Fruit fly (Drosophila melanogaster) S2 (cell line): ENCODE measurements around the gene Eig71Eg.

Source experiments
- CG8478 ChIP-seq: fragments of >200 bp; optimal IDR thresholded peaks from 2 replicates; lab custom pipeline; 2018
- CTCF ChIP-seq, 2 experiments: fragments of >200 bp; optimal IDR thresholded peaks; 2 replicates each; lab custom pipeline; 2018

The Eig71Eg gene

DNA sequence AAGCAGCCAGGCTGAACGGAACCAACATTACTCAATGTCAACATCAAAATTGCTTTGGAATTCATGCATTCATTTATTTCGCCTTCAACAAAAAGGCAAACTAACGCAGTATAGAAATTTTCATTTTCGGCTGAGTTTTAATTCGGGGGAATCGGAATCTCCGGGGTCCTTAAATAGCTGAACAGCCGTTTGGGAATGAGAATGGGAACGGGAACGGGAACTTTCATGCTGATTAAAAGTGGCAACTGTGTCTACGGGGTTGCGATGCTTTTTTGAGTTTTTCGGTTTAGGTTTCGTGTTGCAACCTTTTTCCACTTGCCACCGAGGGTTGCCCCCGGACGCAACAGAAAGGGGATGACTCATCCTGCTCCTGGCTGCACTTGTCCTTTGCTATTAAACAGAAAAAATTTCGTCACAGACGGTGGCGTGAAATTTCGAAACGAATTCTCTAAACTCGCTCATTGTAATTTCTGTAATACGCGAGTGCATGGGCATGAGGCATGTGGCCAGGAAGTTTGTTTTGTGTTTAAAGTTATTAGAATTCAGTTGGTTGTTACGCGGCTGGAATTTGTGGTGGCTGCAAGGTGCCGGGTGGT, 6.9 kb downstream of the Eig71Eg start:
- TF ChIP-seq CG8478 (no peak), CTCF (optimal IDR thresholded peaks at IDR 0.05; lab: Kevin White, UChicago) (no peak)

DNA sequence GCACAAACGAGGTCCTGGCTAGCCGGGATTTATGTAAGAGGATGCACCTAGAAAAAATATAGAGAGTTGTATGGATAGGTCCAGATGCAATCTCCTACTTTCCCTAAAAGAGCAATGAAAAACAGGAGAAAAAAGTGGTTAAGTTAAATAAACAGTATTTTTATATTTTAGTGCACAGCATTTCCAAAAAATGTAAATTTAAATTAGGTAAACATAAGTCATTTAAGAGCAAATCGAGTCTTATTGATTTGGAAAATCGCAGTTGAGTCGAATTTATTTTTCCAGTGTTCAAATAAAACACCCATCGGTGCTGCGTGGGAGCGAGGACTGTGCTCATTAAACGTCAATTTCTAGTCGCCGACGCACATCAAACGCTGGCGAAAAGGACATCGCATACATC, 8.3 kb downstream of the Eig71Eg start:
- no peak for TF ChIP-seq CG8478
- no peak for TF ChIP-seq CTCF (optimal IDR thresholded peaks at IDR 0.05; lab: Kevin White, UChicago)

DNA sequence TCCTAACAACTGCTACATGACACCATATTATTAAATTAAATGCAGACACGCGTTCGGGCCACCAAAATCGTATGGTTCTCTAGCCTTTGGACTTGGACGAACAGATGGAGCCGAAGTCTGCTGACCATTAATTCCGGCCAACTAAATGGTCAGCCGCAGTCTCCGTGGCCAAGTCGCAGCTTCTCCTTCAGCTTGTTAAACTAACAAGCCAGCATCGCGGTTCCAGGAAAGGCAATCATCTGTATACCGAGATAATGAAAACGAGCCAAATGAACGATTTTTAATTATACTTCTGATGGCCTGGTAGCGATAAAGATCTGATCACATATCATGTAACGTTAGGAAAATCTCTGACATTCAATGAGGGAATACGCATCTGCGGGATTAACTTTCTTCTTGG, 12.5 kb downstream of the Eig71Eg start:
- TF ChIP-seq CTCF (optimal IDR thresholded peaks at IDR 0.05; lab: Kevin White, UChicago) (no peak), CG8478 (no peak)

DNA sequence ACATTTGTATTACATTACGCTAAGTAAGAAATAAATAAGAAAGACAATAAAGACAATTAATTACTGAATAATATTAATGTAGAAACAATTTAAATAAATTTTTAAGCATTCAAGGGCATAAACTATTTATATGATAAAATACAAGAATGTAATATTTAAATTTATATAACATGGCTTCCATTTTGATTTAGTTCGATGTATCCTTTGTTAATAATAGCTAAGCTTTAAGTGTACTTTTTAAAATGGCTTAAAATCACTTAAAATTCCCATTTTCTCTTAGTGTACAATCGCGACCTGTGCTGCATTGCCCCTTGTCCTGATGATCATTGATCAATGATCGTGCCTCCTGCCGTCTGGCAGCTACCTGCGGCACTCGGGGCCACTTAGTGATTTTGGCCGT, 13.0 kb downstream of the Eig71Eg start:
- no peak for TF ChIP-seq CG8478
- no peak for TF ChIP-seq CTCF (optimal IDR thresholded peaks at IDR 0.05; lab: Kevin White, UChicago)

DNA sequence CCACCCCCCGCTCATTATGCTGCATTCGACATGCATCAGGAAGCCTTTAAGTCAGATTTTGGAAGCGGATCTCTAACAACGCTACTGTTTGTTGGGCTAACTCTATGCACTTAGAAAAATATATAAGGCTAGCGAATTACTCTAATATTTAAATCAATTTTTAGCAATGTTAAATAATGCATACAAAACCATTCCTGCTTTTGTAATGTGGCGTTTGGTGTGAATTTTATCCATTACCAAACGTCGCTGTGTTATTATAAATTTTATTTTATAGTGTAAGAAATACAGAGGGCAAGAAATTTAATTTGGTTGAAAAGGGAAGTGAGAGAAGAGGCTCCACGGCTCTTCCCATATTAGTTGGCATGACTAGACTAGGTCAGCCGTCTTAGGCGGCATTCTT, 15.4 kb downstream of the Eig71Eg start:
- TF ChIP-seq CG8478 (no peak), CTCF (optimal IDR thresholded peaks at IDR 0.05; lab: Kevin White, UChicago) (no peak)

DNA sequence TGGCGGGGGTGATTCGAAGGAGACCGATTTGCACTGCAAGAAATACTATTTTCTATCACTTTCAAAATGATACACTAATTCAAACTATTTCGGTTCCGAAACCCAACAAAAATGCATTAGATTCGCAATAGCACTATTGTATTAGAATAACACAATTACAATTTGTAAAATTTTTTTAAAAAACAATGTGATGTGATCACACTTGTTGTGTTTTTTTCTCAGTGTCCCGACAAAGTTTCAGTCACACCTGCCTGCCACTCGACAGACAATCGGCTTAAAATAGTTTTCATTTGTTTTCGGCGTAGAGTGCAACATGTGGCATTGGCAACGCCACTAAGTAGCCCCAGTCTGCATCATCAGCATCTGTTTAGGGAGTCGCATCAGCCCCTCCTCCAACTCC, 17.7 kb downstream of the Eig71Eg start:
- TF ChIP-seq CTCF (optimal IDR thresholded peaks at IDR 0.05; lab: Kevin White, UChicago) (no peak), CG8478 (no peak)

DNA sequence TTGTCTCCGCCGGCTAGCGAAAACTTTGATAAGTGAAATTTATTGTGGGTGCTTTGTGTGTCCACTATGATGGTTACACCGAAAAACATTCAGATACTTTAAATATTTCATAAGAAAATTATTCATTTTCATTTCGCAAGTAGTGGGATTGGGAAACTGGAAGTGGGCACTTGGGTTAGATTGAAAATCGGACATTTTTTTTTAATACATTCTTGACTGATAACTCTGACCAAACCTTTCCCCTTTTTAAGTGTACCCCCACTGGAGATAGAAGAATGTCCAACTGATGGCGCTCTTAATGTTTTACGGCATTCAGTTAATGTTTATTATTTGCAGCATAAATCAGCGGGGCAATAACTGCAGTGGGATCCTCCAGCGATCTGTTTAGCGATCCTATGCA, 20.2 kb downstream of the Eig71Eg start:
- TF ChIP-seq CG8478: no peak
- TF ChIP-seq CTCF (optimal IDR thresholded peaks at IDR 0.05; lab: Kevin White, UChicago): no peak

DNA sequence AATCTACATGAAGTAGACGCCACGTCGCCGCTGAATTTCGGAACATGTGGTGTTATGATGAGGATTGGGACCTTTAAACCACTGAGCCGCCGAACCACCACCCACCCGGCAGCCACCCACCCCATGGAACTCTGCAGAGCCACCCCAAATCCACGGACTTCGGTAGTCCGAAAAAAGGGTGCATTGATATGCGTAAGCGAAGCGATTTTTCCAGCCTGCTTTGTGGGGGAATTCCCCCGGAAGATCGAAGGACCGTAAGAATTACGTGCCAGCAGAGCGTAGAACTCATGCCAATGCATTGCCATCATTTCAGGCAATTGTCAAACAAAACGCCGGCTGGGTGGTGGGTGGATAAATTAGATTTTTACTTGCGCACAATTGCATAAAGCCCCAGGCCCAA, 20.9 kb downstream of the Eig71Eg start:
- TF ChIP-seq CTCF (optimal IDR thresholded peaks at IDR 0.05; lab: Kevin White, UChicago) (no peak), CG8478 (no peak)

DNA sequence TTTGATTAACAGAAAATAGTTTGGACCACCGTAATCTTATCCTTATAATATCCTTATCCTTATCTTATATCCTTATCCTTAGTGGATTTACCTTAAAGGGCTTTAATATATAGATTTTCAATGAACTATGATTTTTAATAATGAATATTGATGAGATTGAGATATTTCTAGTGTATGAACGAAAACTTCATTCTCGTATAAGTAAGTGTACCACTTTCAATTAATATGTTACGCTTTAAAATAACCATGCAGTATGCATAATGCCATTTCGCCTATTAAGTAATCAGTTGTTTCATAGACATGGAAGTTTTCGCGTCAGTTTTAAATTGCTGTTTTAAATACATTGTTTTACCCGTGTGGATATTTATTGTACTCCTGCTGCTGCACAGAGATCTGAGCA, 22.0 kb downstream of the Eig71Eg start, which contains the start of gene CG7304:
Gene CG7304 (plus strand): TSS at position 301 of the 400 bp plus-strand sequence.
- TF ChIP-seq CG8478 (no peak), CTCF (optimal IDR thresholded peaks at IDR 0.05; lab: Kevin White, UChicago) (no peak)

DNA sequence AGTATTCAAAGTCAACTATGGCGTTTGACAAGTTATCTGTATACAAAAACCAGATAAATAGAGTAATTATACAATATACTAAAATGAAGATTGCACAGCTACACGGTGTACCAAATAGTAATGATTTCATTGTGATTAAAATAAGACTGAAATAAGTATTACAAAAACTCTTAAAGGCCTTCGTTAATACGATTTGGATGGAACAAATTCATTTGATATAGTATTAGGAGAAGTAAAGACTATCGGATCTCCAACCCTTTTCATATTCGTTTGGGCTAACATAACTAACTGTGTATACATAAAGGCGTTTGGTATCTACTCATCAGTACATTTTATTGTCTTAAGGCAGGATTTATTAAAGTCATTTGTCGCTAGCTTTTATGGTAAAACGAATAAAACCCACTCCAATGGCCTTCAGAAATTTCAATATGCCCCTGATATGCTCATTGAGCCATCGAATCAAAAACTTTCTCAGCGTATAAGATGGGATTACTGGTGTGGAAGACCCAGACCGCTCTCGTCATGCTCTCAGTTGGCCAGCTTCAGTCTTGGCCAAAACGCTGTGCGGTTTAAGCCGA, 26.0 kb downstream of the Eig71Eg start, which contains the start of the genes CG7579 and Pgant8:
Gene CG7579 (minus strand): TSS at position 101 of the 578 bp plus-strand sequence.
Gene Pgant8 (plus strand): TSS at position 528 of the 578 bp plus-strand sequence.
- no peak for TF ChIP-seq CG8478
- no peak for TF ChIP-seq CTCF (optimal IDR thresholded peaks at IDR 0.05; lab: Kevin White, UChicago)

DNA sequence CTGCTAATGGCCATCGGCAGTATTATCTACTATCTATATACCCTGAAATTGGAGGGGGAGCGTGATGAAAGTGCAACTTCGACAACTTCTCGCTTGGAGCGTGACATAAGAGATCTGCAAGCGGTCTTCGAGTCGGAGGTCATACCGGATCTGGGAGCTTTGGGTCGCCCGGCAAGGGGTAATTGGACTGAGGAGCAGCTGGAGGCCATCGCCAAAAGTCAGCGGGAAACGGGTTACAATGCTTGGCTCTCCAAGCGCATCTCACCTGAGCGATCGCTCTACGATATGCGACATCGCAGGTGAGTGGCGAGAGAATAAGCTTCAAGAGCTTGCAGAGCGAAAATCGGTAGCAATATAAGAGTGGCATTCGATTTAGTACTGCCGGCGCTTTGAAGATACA, 26.6 kb downstream of the Eig71Eg start:
- TF ChIP-seq CTCF (optimal IDR thresholded peaks at IDR 0.05; lab: Kevin White, UChicago) (no peak), CG8478 (no peak)

DNA sequence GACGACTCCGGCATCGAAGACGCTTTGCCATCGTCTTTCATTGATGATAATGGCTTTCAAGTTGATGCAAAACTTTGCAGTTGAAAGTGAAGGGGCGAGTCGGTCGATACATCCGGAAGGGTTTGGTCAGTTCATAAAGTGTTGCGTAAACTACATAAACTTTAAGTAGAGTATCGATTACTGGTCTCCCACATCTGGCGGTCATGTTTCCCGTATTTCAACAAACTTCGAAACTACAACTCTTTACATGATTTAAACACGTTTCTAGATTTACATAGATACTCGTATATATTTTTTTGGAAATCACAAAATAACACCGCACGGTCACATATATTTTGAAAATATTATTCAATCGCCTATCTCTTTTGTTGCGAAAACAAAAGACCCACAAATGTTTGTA, 30.4 kb downstream of the Eig71Eg start, which contains the start of gene CG34452:
Gene CG34452 (minus strand): TSS at position 101 of the 400 bp plus-strand sequence.
- TF ChIP-seq CG8478 (no peak), CTCF (optimal IDR thresholded peaks at IDR 0.05; lab: Kevin White, UChicago) (no peak)

DNA sequence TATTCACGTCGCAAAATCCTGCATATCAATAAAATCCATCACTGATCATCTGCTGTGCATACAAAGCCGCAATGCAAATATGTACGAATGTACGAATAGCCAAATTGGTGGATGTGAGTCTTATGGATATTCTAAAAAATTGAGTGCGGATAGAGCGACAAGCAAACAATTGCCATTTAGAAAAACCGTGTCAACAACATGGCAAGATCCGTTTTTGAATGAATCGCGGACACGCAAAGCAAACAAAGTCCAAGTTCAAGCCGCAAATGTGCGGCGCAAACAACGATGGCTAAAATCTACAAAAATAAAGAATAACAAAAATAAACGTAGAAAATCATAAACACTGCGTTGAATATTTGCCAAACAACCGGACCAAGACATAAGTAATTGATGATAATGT, 32.1 kb downstream of the Eig71Eg start:
- TF ChIP-seq CTCF (optimal IDR thresholded peaks at IDR 0.05; lab: Kevin White, UChicago): no peak
- no peak for TF ChIP-seq CG8478

DNA sequence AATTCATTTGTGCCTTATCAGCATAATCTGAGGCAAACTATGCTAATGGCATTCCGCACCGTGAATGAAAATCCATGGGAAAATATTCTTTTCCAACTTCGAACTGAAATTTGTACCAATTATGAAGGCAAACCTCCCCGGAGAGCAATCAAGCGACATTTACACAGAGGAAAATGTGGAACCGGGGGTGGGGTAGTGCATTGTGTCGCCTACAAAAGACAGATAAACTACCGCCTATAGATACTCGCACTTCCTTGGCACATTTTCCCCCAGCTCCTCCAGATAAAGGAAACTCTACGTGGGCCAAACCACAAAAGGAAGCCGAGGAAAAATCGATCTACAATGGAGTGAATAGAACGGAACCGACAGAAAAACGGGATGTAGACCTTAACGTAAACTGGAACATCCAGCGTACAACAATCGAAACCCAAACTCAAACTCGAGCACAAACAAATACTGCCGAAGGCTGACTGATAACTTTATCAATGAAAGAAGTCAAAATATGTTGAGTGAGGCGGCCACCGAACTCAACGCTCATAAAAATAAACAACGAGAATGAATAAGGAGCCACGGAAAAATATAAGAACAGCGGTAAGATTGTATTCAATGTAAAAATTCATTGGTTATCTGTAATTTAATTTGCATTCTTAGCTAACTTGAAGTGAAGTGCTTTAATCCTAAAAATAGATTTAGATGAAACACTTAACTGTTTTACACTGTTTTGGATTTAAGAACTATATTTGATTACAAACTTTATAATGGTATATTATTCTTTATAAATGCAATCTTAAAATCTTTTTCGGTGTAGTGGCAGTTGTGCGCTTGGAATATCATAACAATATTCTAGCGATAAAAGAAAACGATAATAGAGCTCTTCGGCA, 33.5 kb downstream of the Eig71Eg start:
- TF ChIP-seq CTCF (optimal IDR thresholded peaks at IDR 0.05; lab: Kevin White, UChicago): no peak
- no peak for TF ChIP-seq CG8478

DNA sequence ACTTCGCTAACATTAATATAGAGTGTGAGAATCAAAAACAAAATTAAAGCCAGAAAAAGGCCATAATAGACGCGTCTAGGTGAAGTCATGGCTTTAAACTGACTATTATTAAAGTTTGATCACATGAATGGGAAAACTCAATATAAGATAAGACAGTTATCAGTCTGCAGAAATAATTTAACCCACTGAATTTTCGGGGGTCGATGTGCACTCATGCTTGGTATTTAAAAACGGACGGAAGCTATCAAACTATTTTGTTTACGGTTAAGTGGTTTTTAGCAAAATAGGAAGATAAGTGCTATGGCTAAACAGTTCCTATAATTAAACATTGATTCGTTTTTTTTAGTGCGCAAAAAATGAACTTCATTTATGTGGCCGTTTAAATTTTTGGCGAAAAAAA, 34.5 kb downstream of the Eig71Eg start, which contains the start of gene CG34451:
Gene CG34451 (minus strand): TSS at position 101 of the 400 bp plus-strand sequence.
- TF ChIP-seq CTCF (optimal IDR thresholded peaks at IDR 0.05; lab: Kevin White, UChicago) (no peak), CG8478 (no peak)

DNA sequence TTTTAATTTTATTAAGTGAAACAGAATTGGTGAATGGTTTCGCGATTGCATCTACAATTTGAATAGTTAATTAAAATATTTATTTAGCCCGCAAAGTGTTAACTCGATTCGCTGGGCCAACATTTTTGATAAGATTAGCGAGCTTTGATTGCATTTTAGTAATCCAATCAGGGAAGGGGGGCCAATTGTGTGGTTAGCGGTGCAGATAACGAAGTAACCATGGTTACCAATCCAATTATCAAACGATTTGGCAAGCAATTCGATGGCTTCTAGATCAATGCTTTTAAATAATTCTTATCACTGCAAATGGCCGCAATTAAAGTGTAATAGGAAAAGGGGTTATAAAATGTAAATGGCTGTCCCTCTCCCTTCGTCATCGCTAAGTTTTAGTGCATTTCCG, 35.0 kb downstream of the Eig71Eg start:
- TF ChIP-seq CG8478 (no peak), CTCF (optimal IDR thresholded peaks at IDR 0.05; lab: Kevin White, UChicago) (no peak)
